Fruit fly (Drosophila melanogaster) whole organism, prepupa: Measurements from ENCODE around the gene JMJD6.
A peak's percentile ranks its signal among the peaks of the same experiment; 100 is the strongest.

Experiments used
- CG11294 ChIP-seq: fragments of 200-800 bp; sonication (Bioruptor generic); IDR thresholded peaks from 2 replicates; pipeline ENCODE4 v1.3.6; 2022; ENCODE audit warnings: missing biosample characterization, missing genetic modification characterization
- Hr39 ChIP-seq: fragments of 200-800 bp; sonication (Bioruptor generic); optimal IDR thresholded peaks from 2 replicates; lab custom pipeline; 2016; ENCODE audit warnings: missing biosample characterization, missing genetic modification characterization
- cyc ChIP-seq: fragments of 200-800 bp; sonication (Bioruptor generic); optimal IDR thresholded peaks from 3 replicates; lab custom pipeline; 2016; ENCODE audit warnings: missing biosample characterization, missing genetic modification characterization
- ss ChIP-seq, 2 experiments: fragments of 200-800 bp; sonication (Bioruptor generic); optimal IDR thresholded peaks; 2 replicates in 1 of 2; 3 replicates in 1 of 2; lab custom pipeline; 2017 to 2018; ENCODE audit warnings: mild to moderate bottlenecking in 2 of 2, missing biosample characterization in 2 of 2, missing genetic modification characterization in 2 of 2, moderate library complexity in 1 of 2

DNA sequence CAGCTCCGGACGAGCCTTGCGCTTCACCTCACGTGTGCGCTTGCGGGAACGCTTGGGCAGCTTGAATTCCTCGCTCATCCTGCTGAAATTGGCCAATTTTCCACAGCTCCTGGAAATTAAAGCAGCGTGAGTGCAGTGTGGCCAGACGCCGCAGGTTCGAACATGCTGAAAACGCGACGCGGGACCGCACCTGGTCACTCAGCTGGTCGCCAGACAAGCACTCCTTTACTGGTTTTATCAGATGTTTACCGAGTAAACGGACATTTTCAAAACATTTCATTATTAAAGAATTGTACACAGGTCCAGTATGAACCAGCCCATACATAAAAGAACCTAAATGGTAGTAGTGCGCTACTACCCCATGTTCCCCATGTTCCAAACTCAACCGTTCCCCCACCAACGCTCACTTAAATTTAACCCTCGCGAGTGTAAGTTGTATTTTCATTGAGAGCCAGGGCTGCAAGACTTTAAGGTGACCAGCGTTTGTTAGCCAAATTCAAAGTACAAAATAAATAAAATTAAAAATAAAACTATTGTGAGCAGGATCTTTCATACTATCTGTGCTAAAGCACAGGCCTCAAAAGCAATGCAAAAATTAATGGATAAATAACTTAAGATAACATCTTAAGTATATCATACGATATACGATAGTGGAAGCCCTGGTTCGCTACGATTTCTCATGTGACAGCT lies at the start of gene JMJD6, which contains the start of the genes CG7071 and Muted:
- TF ChIP-seq cyc (GFP tag; lab: Kevin White, UChicago) (peak; percentile 90), ss (GFP tag; optimal IDR thresholded peaks at IDR 0.05; lab: Kevin White, UChicago) (peak; percentile 61 to 68), CG11294 (peak; percentile 88), Hr39 (peak; percentile 89)
